Fruit fly (Drosophila melanogaster) whole organism, pupa: ENCODE measurements around the gene sac.

ENCODE experiments used
- CG10348 ChIP-seq: fragments of 200-800 bp; sonication (Bioruptor generic); IDR thresholded peaks from 2 replicates; pipeline ENCODE4 v1.3.6; 2022; ENCODE audit warnings: missing biosample characterization, missing genetic modification characterization
- CG12605 ChIP-seq: fragments of 200-800 bp; sonication (Bioruptor generic); IDR thresholded peaks from 2 replicates; pipeline ENCODE4 v1.3.6; 2022; ENCODE audit warnings: missing biosample characterization, missing genetic modification characterization
- CG13204 ChIP-seq: fragments of 200-800 bp; sonication (Bioruptor generic); optimal IDR thresholded peaks from 2 replicates; lab custom pipeline; 2018; ENCODE audit warnings: missing biosample characterization, mild to moderate bottlenecking, missing genetic modification characterization, moderate library complexity
- CG14655 ChIP-seq: fragments of 200-800 bp; sonication (Bioruptor generic); optimal IDR thresholded peaks from 3 replicates; lab custom pipeline; 2017; ENCODE audit warnings: mild to moderate bottlenecking, missing biosample characterization, missing genetic modification reagents, missing genetic modification characterization
- CG15710 ChIP-seq: fragments of 200-800 bp; sonication (Bioruptor generic); optimal IDR thresholded peaks from 2 replicates; lab custom pipeline; 2018; ENCODE audit warnings: missing biosample characterization, mild to moderate bottlenecking, missing genetic modification characterization, moderate library complexity
- CG17806 ChIP-seq: fragments of 200-800 bp; sonication (Bioruptor generic); optimal IDR thresholded peaks from 2 replicates; lab custom pipeline; 2018; ENCODE audit warnings: missing biosample characterization, mild to moderate bottlenecking, missing genetic modification characterization, moderate library complexity
- CG32121 ChIP-seq: fragments of 200-800 bp; sonication (Bioruptor generic); IDR thresholded peaks from 2 replicates; pipeline ENCODE4 v1.3.6; 2022; ENCODE audit warnings: missing biosample characterization, missing genetic modification characterization
- CG34367 ChIP-seq: fragments of 200-800 bp; sonication (Bioruptor generic); optimal IDR thresholded peaks from 2 replicates; lab custom pipeline; 2018; ENCODE audit warnings: missing biosample characterization, mild to moderate bottlenecking, missing genetic modification characterization
- CG4496 ChIP-seq: fragments of 200-800 bp; sonication (Bioruptor generic); IDR thresholded peaks from 3 replicates; pipeline ENCODE4 v1.3.6; 2022; ENCODE audit warnings: missing biosample characterization, missing genetic modification characterization
- CG8159 ChIP-seq: fragments of 200-800 bp; sonication (Bioruptor generic); optimal IDR thresholded peaks from 3 replicates; lab custom pipeline; 2018; ENCODE audit warnings: missing biosample characterization, mild to moderate bottlenecking, missing genetic modification characterization, moderate library complexity
- CG8301 ChIP-seq: fragments of 200-800 bp; sonication (Bioruptor generic); optimal IDR thresholded peaks from 2 replicates; lab custom pipeline; 2018; ENCODE audit warnings: missing biosample characterization, mild to moderate bottlenecking, missing genetic modification characterization
- CG9948 ChIP-seq: fragments of 200-800 bp; sonication (Bioruptor generic); optimal IDR thresholded peaks from 2 replicates; lab custom pipeline; 2018; ENCODE audit warnings: missing biosample characterization, mild to moderate bottlenecking, missing genetic modification characterization, moderate library complexity
- D1 ChIP-seq: fragments of 200-800 bp; sonication (Bioruptor generic); optimal IDR thresholded peaks from 2 replicates; lab custom pipeline; 2018; ENCODE audit warnings: missing biosample characterization, mild to moderate bottlenecking, missing genetic modification characterization, moderate library complexity
- EcR ChIP-seq: fragments of 200-800 bp; sonication (Bioruptor generic); optimal IDR thresholded peaks from 3 replicates; lab custom pipeline; 2019; ENCODE audit warnings: missing biosample characterization, missing genetic modification characterization, mild to moderate bottlenecking, moderate library complexity, missing genetic modification reagents
- Ets98B ChIP-seq: fragments of 200-800 bp; sonication (Bioruptor generic); IDR thresholded peaks from 2 replicates; pipeline ENCODE4 v1.3.6; 2022; ENCODE audit warnings: missing biosample characterization, missing genetic modification characterization
- Pif1A ChIP-seq: fragments of 200-800 bp; sonication (Bioruptor generic); optimal IDR thresholded peaks from 3 replicates; lab custom pipeline; 2016; ENCODE audit warnings: missing biosample characterization, missing genetic modification characterization
- Pif1B ChIP-seq: fragments of 200-800 bp; sonication (Bioruptor generic); optimal IDR thresholded peaks from 3 replicates; lab custom pipeline; 2016; ENCODE audit warnings: missing biosample characterization, missing genetic modification characterization
- Snoo ChIP-seq: fragments of 200-800 bp; sonication (Bioruptor generic); optimal IDR thresholded peaks from 3 replicates; lab custom pipeline; 2017; ENCODE audit warnings: missing biosample characterization, mild to moderate bottlenecking, missing genetic modification characterization, inconsistent platforms
- fd96Ca ChIP-seq: fragments of 200-800 bp; sonication (Bioruptor generic); IDR thresholded peaks from 3 replicates; pipeline ENCODE4 v1.3.6; 2022; ENCODE audit warnings: missing biosample characterization, missing genetic modification characterization
- gl ChIP-seq: fragments of 200-800 bp; sonication (Bioruptor generic); optimal IDR thresholded peaks from 2 replicates; lab custom pipeline; 2018; ENCODE audit warnings: missing biosample characterization, mild to moderate bottlenecking, missing genetic modification characterization
- rn ChIP-seq: fragments of 200-800 bp; sonication (Bioruptor generic); IDR thresholded peaks from 2 replicates; pipeline ENCODE4 v1.3.6; 2022; ENCODE audit warnings: missing biosample characterization, missing genetic modification characterization

Gene sac

dm6 chr3R:4471846-4472693 lies 8.5 kb upstream of the sac start:
- 0 out of 3 replicates have a peak, but pooled peaks have one; percentile 19 for TF ChIP-seq fd96Ca (GFP tag; lab: Robert Waterston, UW)
- TF ChIP-seq Snoo (tag; lab: Kevin White, UChicago) = no peak
- no peak; the same call in 1 of the 2 replicates for TF ChIP-seq Ets98B (GFP tag; lab: Robert Waterston, UW)
- TF ChIP-seq CG13204 (GFP tag; lab: Kevin White, UChicago) = peak; percentile 26
- no peak for TF ChIP-seq CG17806

- peak; percentile 44; the same call in 1 of the 3 replicates for TF ChIP-seq CG4496 (GFP tag; lab: Robert Waterston, UW)
- TF ChIP-seq CG13204 (GFP tag; lab: Kevin White, UChicago) = no peak
- TF ChIP-seq, all 21 proteins: peak for 1
Measured at dm6 chr3R:4472694-4472975, 8.0 kb upstream of the sac start.

dm6 chr3R:4475378-4475777 lies 5.2 kb upstream of the sac start:
- TF ChIP-seq gl (tag; lab: Kevin White, UChicago) (no peak), CG32121 (GFP tag; lab: Robert Waterston, UW) (no peak), EcR (no peak), Pif1B (GFP tag; lab: Kevin White, UChicago) (no peak), CG4496 (GFP tag; lab: Robert Waterston, UW) (no peak), CG8301 (no peak), D1 (tag; lab: Kevin White, UChicago) (no peak), CG12605 (GFP tag; lab: Robert Waterston, UW) (no peak), CG14655 (GFP tag; lab: Kevin White, UChicago) (no peak), CG34367 (no peak), CG15710 (tag; lab: Kevin White, UChicago) (no peak), CG8159 (tag; lab: Kevin White, UChicago) (no peak), Pif1A (GFP tag; lab: Kevin White, UChicago) (no peak), Snoo (tag; lab: Kevin White, UChicago) (no peak), CG17806 (no peak)

- TF ChIP-seq Pif1B (GFP tag; lab: Kevin White, UChicago) (no peak), Ets98B (GFP tag; lab: Robert Waterston, UW) (no peak), rn (GFP tag; lab: Robert Waterston, UW) (no peak), CG17806 (no peak), CG8159 (tag; lab: Kevin White, UChicago) (no peak), CG12605 (GFP tag; lab: Robert Waterston, UW) (no peak), fd96Ca (GFP tag; lab: Robert Waterston, UW) (no peak), CG9948 (tag; lab: Kevin White, UChicago) (no peak), EcR (no peak)
Measured at dm6 chr3R:4476004-4476403, 4.6 kb upstream of the sac start.

dm6 chr3R:4478220-4479037 lies 2.2 kb upstream of the sac start:
- peak; percentile 89 for TF ChIP-seq CG4496 (GFP tag; lab: Robert Waterston, UW)
- no peak for TF ChIP-seq CG10348
- peak; percentile 70 for TF ChIP-seq CG9948 (tag; lab: Kevin White, UChicago)
- TF ChIP-seq Pif1A (GFP tag; lab: Kevin White, UChicago) = peak; percentile 92
- peak; percentile 74 for TF ChIP-seq CG34367
- TF ChIP-seq Snoo (tag; lab: Kevin White, UChicago) = peak; percentile 82
- TF ChIP-seq CG15710 (tag; lab: Kevin White, UChicago) = peak; percentile 73
- peak; percentile 74 for TF ChIP-seq CG8159 (tag; lab: Kevin White, UChicago)
- peak; percentile 65 for TF ChIP-seq EcR
- peak; percentile 34 for TF ChIP-seq D1 (tag; lab: Kevin White, UChicago)
- TF ChIP-seq Pif1B (GFP tag; lab: Kevin White, UChicago) = peak; percentile 87
- peak; percentile 56 for TF ChIP-seq rn (GFP tag; lab: Robert Waterston, UW)
- TF ChIP-seq CG8301 = peak; percentile 71
- peak; percentile 45 for TF ChIP-seq gl (tag; lab: Kevin White, UChicago)
- peak; percentile 83 for TF ChIP-seq Ets98B (GFP tag; lab: Robert Waterston, UW)
- TF ChIP-seq CG14655 (GFP tag; lab: Kevin White, UChicago) = no peak
- peak; percentile 94 for TF ChIP-seq CG13204 (GFP tag; lab: Kevin White, UChicago)
- TF ChIP-seq fd96Ca (GFP tag; lab: Robert Waterston, UW) = peak; percentile 80
- peak; percentile 77 for TF ChIP-seq CG17806
- peak; percentile 64 for TF ChIP-seq CG32121 (GFP tag; lab: Robert Waterston, UW)
- TF ChIP-seq CG12605 (GFP tag; lab: Robert Waterston, UW) = peak; percentile 82
